Worm (Caenorhabditis elegans) whole organism, midembryonic: ENCODE data around the gene fbxa-2.

Experiments used
- T22C8.4 ChIP-seq: fragments of 200-800 bp; sonication (Bioruptor generic); IDR thresholded peaks from 2 replicates; pipeline ENCODE4 v1.3.6; 2022; ENCODE audit warnings: missing genetic modification characterization, missing compliant biosample characterization
- cog-1 ChIP-seq: sonication (generic microtip); optimal IDR thresholded peaks from 2 replicates; lab custom pipeline; 2016; ENCODE audit warnings: missing genetic modification characterization, missing compliant biosample characterization
- flt-1 ChIP-seq: fragments of 200-800 bp; sonication (Bioruptor generic); IDR thresholded peaks from 2 replicates; pipeline ENCODE4 v1.3.6; 2022; ENCODE audit warnings: missing genetic modification characterization, missing compliant biosample characterization
- klf-2 ChIP-seq: fragments of 200-800 bp; sonication (Bioruptor generic); conservative IDR thresholded peaks from 2 replicates; pipeline ENCODE4 v1.3.6; 2022; ENCODE audit warnings: missing genetic modification reagents, missing genetic modification characterization, missing compliant biosample characterization
- ref-1 ChIP-seq: fragments of 200-800 bp; sonication (Bioruptor generic); conservative IDR thresholded peaks from 2 replicates; pipeline ENCODE4 v1.3.6; 2022; ENCODE audit warnings: missing genetic modification reagents, missing genetic modification characterization, missing compliant biosample characterization
- tab-1 ChIP-seq: fragments of 200-800 bp; sonication (Bioruptor generic); IDR thresholded peaks from 2 replicates; pipeline ENCODE4 v1.3.6; 2022; ENCODE audit warnings: missing genetic modification characterization, missing compliant biosample characterization
- ztf-23 ChIP-seq: fragments of 200-800 bp; sonication (Bioruptor generic); IDR thresholded peaks from 2 replicates; pipeline ENCODE4 v1.3.6; 2022; ENCODE audit warnings: missing genetic modification reagents, missing genetic modification characterization, missing compliant biosample characterization

- no peak for TF ChIP-seq cog-1
- no peak for TF ChIP-seq ref-1 (GFP tag; lab: Robert Waterston, UW)
- no peak for TF ChIP-seq ztf-23
- no peak for TF ChIP-seq flt-1
- no peak for TF ChIP-seq T22C8.4 (GFP tag; lab: Robert Waterston, UW)
- TF ChIP-seq klf-2 (GFP tag; lab: Robert Waterston, UW) = no peak
- TF ChIP-seq tab-1 (GFP tag; lab: Robert Waterston, UW) = no peak
These were observed 45.4 kb downstream of the fbxa-2 start, which contains the start of gene stdh-2 for ce11 chrV:16224027-16224426.
